Worm (Caenorhabditis elegans) whole organism, L3 larva: ENCODE measurements around the gene svh-11.
A peak's percentile ranks its signal among the peaks of the same experiment; 100 is the strongest.

Experiments
- elt-1 ChIP-seq: fragments of 150-350 bp; optimal IDR thresholded peaks from 2 replicates; lab custom pipeline; 2014; ENCODE audit warnings: missing biosample characterization, missing genetic modification characterization
- fkh-10 ChIP-seq: sonication (generic microtip); optimal IDR thresholded peaks from 2 replicates; lab custom pipeline; 2017; ENCODE audit warnings: missing biosample characterization, missing genetic modification reagents, missing genetic modification characterization
- fos-1 ChIP-seq: fragments of 150-350 bp; optimal IDR thresholded peaks from 2 replicates; lab custom pipeline; 2014; ENCODE audit warnings: missing biosample characterization, missing genetic modification characterization
- jun-1 ChIP-seq: fragments of 150-350 bp; optimal IDR thresholded peaks from 2 replicates; lab custom pipeline; 2014; ENCODE audit warnings: missing biosample characterization, missing genetic modification reagents, missing genetic modification characterization
- lin-39 ChIP-seq: fragments of 150-350 bp; optimal IDR thresholded peaks from 2 replicates; lab custom pipeline; 2018; ENCODE audit warnings: missing biosample characterization, missing genetic modification reagents, missing genetic modification characterization
- mdl-1 ChIP-seq: fragments of 150-350 bp; optimal IDR thresholded peaks from 2 replicates; lab custom pipeline; 2014; ENCODE audit warnings: missing biosample characterization, missing genetic modification characterization
- nhr-11 ChIP-seq: fragments of 150-350 bp; optimal IDR thresholded peaks from 2 replicates; lab custom pipeline; 2014; ENCODE audit warnings: missing biosample characterization, missing genetic modification characterization
- nhr-25 ChIP-seq: sonication (generic microtip); optimal IDR thresholded peaks from 2 replicates; lab custom pipeline; 2017; ENCODE audit warnings: missing biosample characterization, missing genetic modification characterization
- pha-4 ChIP-seq: fragments of 150-350 bp; optimal IDR thresholded peaks from 2 replicates; lab custom pipeline; 2014; ENCODE audit warnings: missing biosample characterization, missing genetic modification reagents, missing genetic modification characterization
- pqm-1 ChIP-seq: fragments of 150-350 bp; optimal IDR thresholded peaks from 2 replicates; lab custom pipeline; 2017; ENCODE audit warnings: missing biosample characterization, missing genetic modification characterization, inconsistent platforms
- tbx-2 ChIP-seq: sonication (generic microtip); optimal IDR thresholded peaks from 2 replicates; lab custom pipeline; 2016; ENCODE audit warnings: mild to moderate bottlenecking, missing genetic modification characterization, missing compliant biosample characterization
- unc-62 ChIP-seq: fragments of 150-350 bp; sonication (generic microtip); optimal IDR thresholded peaks from 4 replicates; lab custom pipeline; 2014; ENCODE audit warnings: missing biosample characterization, missing genetic modification reagents, missing genetic modification characterization
- zag-1 ChIP-seq: fragments of 150-350 bp; optimal IDR thresholded peaks from 2 replicates; lab custom pipeline; 2014; ENCODE audit warnings: missing biosample characterization, missing genetic modification characterization
- ztf-11 ChIP-seq: fragments of 150-350 bp; optimal IDR thresholded peaks from 2 replicates; lab custom pipeline; 2014; ENCODE audit warnings: missing biosample characterization, missing genetic modification characterization

DNA sequence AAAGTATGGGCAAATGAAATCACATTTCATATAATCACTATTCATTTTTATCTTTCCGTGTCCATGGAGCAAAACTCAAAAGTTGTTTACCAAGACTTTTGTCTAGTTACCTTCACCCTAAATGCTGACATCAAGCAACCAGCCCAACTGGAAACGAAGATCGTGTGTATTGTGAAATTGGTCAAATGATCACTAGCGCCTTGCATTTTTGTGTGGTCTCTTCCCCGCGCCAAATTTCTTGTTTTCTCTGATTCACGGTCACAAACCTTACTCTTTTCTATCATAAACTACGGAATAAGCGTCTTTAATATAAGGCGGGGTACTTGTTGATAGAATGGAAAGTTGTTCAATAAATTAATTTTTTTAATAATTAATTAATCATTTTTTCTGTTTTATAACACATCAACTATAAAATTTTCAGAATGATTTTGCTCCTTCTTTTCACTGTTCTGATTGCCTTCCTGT, 43.3 kb downstream of the svh-11 start, which contains the start of gene cyp-33C7:
- TF ChIP-seq elt-1 (no peak), pha-4 (tag; lab: Kevin White, UChicago) (peak; percentile 72), ztf-11 (tag; lab: Kevin White, UChicago) (no peak), mdl-1 (tag; lab: Kevin White, UChicago) (no peak), tbx-2 (no peak), nhr-25 (tag; lab: Kevin White, UChicago) (no peak), unc-62 (GFP tag; lab: Kevin White, UChicago) (no peak), lin-39 (tag; lab: Kevin White, UChicago) (no peak), fkh-10 (GFP tag; lab: Kevin White, UChicago) (no peak), zag-1 (tag; lab: Kevin White, UChicago) (no peak), jun-1 (peak; percentile 71), nhr-11 (tag; lab: Kevin White, UChicago) (no peak), pqm-1 (peak; percentile 68), fos-1 (no peak)
